Fruit fly (Drosophila melanogaster): ENCODE data around the gene Chsy.

Gene Chsy

dm6 chrX:15579579-15579978, 13.8 kb downstream of the Chsy start (continued):
- TF ChIP-seq CG8290 (GFP tag; optimal IDR thresholded peaks at IDR 0.05) (peak; percentile 74), CG8290 (tag; optimal IDR thresholded peaks at IDR 0.05) (peak; percentile 56 to 99), CG8924 (tag; optimal IDR thresholded peaks at IDR 0.05) (peak; percentile 88), CoRest (tag; optimal IDR thresholded peaks at IDR 0.05) (peak; percentile 91), CG13287 (GFP tag; IDR thresholded peaks at IDR 0.05; ENCODE audit: partially characterized antibody) (no peak), B-H1 (GFP tag; IDR thresholded peaks at IDR 0.05) (peak; percentile 87), CG5245 (GFP tag; optimal IDR thresholded peaks at IDR 0.05) (peak; percentile 92), CG6175 (GFP tag; IDR thresholded peaks at IDR 0.05) (peak; percentile 91), CG1529 (GFP tag; optimal IDR thresholded peaks at IDR 0.05) (peak; percentile 82), CG11695 (GFP tag; IDR thresholded peaks at IDR 0.05) (peak; percentile 86), Mrtf (GFP tag; IDR thresholded peaks at IDR 0.05) (peak; percentile 93), nerfin-2 (GFP tag; IDR thresholded peaks at IDR 0.05; ENCODE audit: partially characterized antibody) (no peak), Chrac-16 (GFP tag; optimal IDR thresholded peaks at IDR 0.05) (peak; percentile 90), cad (GFP tag; optimal IDR thresholded peaks at IDR 0.05) (no peak), Vsx1 (GFP tag; optimal IDR thresholded peaks at IDR 0.05) (no peak), maf-S (GFP tag; optimal IDR thresholded peaks at IDR 0.05) (peak; percentile 87), Atf3 (GFP tag; optimal IDR thresholded peaks at IDR 0.05) (peak; percentile 75), da (GFP tag; optimal IDR thresholded peaks at IDR 0.05) (peak; percentile 62), CG32532 (GFP tag; IDR thresholded peaks at IDR 0.05) (peak; percentile 97), D (optimal IDR thresholded peaks at IDR 0.05) (no peak), D (GFP tag; optimal IDR thresholded peaks at IDR 0.05) (peak; percentile 87), BtbVII (GFP tag; optimal IDR thresholded peaks at IDR 0.05) (peak; percentile 85), CG2116 (GFP tag; optimal IDR thresholded peaks at IDR 0.05) (peak; percentile 49), Atf6 (GFP tag; IDR thresholded peaks at IDR 0.05) (peak; percentile 94), CG15514 (GFP tag; optimal IDR thresholded peaks at IDR 0.05) (peak; percentile 84), CG11723 (GFP tag; optimal IDR thresholded peaks at IDR 0.05) (peak; percentile 83), CG11696 (GFP tag; IDR thresholded peaks at IDR 0.05) (peak; percentile 83), Bdp1 (GFP tag; optimal IDR thresholded peaks at IDR 0.05) (peak; percentile 79), PHDP (tag; optimal IDR thresholded peaks at IDR 0.05) (peak; percentile 90), CG12219 (GFP tag; optimal IDR thresholded peaks at IDR 0.05) (peak; percentile 91), phol (tag; optimal IDR thresholded peaks at IDR 0.05) (peak; percentile 84), CG15601 (tag; optimal IDR thresholded peaks at IDR 0.05) (peak; percentile 85), CrebB (tag; optimal IDR thresholded peaks at IDR 0.05) (peak; percentile 92), CG9727 (GFP tag; optimal IDR thresholded peaks at IDR 0.05) (peak; percentile 89), zen2 (GFP tag; IDR thresholded peaks at IDR 0.05; ENCODE audit: partially characterized antibody) (no peak), lilli (GFP tag; optimal IDR thresholded peaks at IDR 0.05) (peak; percentile 97), grau (tag; optimal IDR thresholded peaks at IDR 0.05) (peak; percentile 98), CG2199 (GFP tag; IDR thresholded peaks at IDR 0.05) (no peak), Max (GFP tag; optimal IDR thresholded peaks at IDR 0.05) (peak; percentile 83), CG17912 (GFP tag; optimal IDR thresholded peaks at IDR 0.05) (peak; percentile 77), CG12071 (GFP tag; optimal IDR thresholded peaks at IDR 0.05) (peak; percentile 95), CG1233 (GFP tag; optimal IDR thresholded peaks at IDR 0.05) (peak; percentile 92), CG6272 (GFP tag; IDR thresholded peaks at IDR 0.05) (peak; percentile 86), CG12659 (GFP tag; optimal IDR thresholded peaks at IDR 0.05) (peak; percentile 91), caup (GFP tag; optimal IDR thresholded peaks at IDR 0.05; ENCODE audit: severe bottlenecking) (peak; percentile 93), disco-r (GFP tag; optimal IDR thresholded peaks at IDR 0.05) (peak; percentile 74), CG12744 (GFP tag; optimal IDR thresholded peaks at IDR 0.05) (peak; percentile 82), bab2 (GFP tag; optimal IDR thresholded peaks at IDR 0.05) (peak; percentile 91), jumu (GFP tag; optimal IDR thresholded peaks at IDR 0.05) (peak; percentile 89), CG16815 (GFP tag; optimal IDR thresholded peaks at IDR 0.05) (peak; percentile 89), CG6654 (GFP tag; optimal IDR thresholded peaks at IDR 0.05) (peak; percentile 77)

All from whole organism, embryonic.